Worm (Caenorhabditis elegans) whole organism, L2 larva: ENCODE results near the gene C01G5.7.

Source experiments
- C34F6.9 ChIP-seq: fragments of 150-350 bp; optimal IDR thresholded peaks from 2 replicates; lab custom pipeline; 2014; ENCODE audit warnings: missing biosample characterization, missing genetic modification characterization
- F13H6.1 ChIP-seq: sonication (generic microtip); optimal IDR thresholded peaks from 2 replicates; lab custom pipeline; 2016; ENCODE audit warnings: missing genetic modification characterization, missing compliant biosample characterization
- R02D3.7 ChIP-seq: fragments of 150-350 bp; optimal IDR thresholded peaks from 2 replicates; lab custom pipeline; 2014; ENCODE audit warnings: missing biosample characterization, missing genetic modification characterization
- Y55F3AM.14 ChIP-seq: fragments of 200-800 bp; sonication (Bioruptor generic); optimal IDR thresholded peaks from 2 replicates; lab custom pipeline; 2018; ENCODE audit warnings: mild to moderate bottlenecking, missing genetic modification characterization, missing compliant biosample characterization
- ZK546.5 ChIP-seq: sonication (generic microtip); optimal IDR thresholded peaks from 2 replicates; lab custom pipeline; 2017; ENCODE audit warnings: missing biosample characterization, missing genetic modification characterization
- aly-2 ChIP-seq: fragments of 150-350 bp; optimal IDR thresholded peaks from 2 replicates; lab custom pipeline; 2014; ENCODE audit warnings: missing biosample characterization, missing genetic modification characterization
- ama-1 ChIP-seq: fragments of 150-350 bp; optimal IDR thresholded peaks from 2 replicates; lab custom pipeline; 2018; ENCODE audit warnings: inconsistent platforms
- blmp-1 ChIP-seq: sonication (generic microtip); optimal IDR thresholded peaks from 2 replicates; lab custom pipeline; 2017; ENCODE audit warnings: missing genetic modification characterization, mild to moderate bottlenecking, missing compliant biosample characterization, antibody characterized with exemption, moderate library complexity; ENCODE audit not compliant: insufficient read depth
- ceh-82 ChIP-seq: fragments of 150-350 bp; optimal IDR thresholded peaks from 2 replicates; lab custom pipeline; 2014; ENCODE audit warnings: missing biosample characterization, missing genetic modification characterization
- crh-2 ChIP-seq: sonication (generic microtip); optimal IDR thresholded peaks from 2 replicates; lab custom pipeline; 2017; ENCODE audit warnings: missing biosample characterization, missing genetic modification characterization
- dmd-4 ChIP-seq: sonication (generic microtip); optimal IDR thresholded peaks from 2 replicates; lab custom pipeline; 2017; ENCODE audit warnings: missing biosample characterization, missing genetic modification characterization
- elt-1 ChIP-seq: fragments of 150-350 bp; optimal IDR thresholded peaks from 2 replicates; lab custom pipeline; 2014; ENCODE audit warnings: missing biosample characterization, missing genetic modification characterization
- elt-3 ChIP-seq: sonication (generic microtip); optimal IDR thresholded peaks from 2 replicates; lab custom pipeline; 2017; ENCODE audit warnings: missing biosample characterization, missing genetic modification characterization
- fos-1 ChIP-seq: fragments of 150-350 bp; optimal IDR thresholded peaks from 2 replicates; lab custom pipeline; 2014; ENCODE audit warnings: missing biosample characterization, missing genetic modification characterization
- gmeb-1 ChIP-seq: fragments of 150-350 bp; optimal IDR thresholded peaks from 2 replicates; lab custom pipeline; 2014; ENCODE audit warnings: missing biosample characterization, missing genetic modification characterization
- lin-13 ChIP-seq: fragments of 150-350 bp; optimal IDR thresholded peaks from 2 replicates; lab custom pipeline; 2014; ENCODE audit warnings: missing biosample characterization, missing genetic modification reagents, missing genetic modification characterization
- lsy-2 ChIP-seq, 2 experiments: fragments of 150-350 bp in 1 of 2; sonication (generic microtip) in 1 of 2; optimal IDR thresholded peaks; 2 replicates each; lab custom pipeline; 2014 to 2017; ENCODE audit warnings: missing biosample characterization in 2 of 2, missing genetic modification characterization in 2 of 2
- mbf-1 ChIP-seq: sonication (generic microtip); optimal IDR thresholded peaks from 2 replicates; lab custom pipeline; 2017; ENCODE audit warnings: missing biosample characterization, missing genetic modification characterization
- mdl-1 ChIP-seq, 2 experiments: fragments of 150-350 bp in 1 of 2; sonication (generic microtip) in 1 of 2; optimal IDR thresholded peaks; 2 replicates each; lab custom pipeline; 2017; ENCODE audit warnings: missing biosample characterization in 2 of 2, missing genetic modification characterization in 2 of 2
- nhr-10 ChIP-seq: sonication (generic microtip); optimal IDR thresholded peaks from 2 replicates; lab custom pipeline; 2017; ENCODE audit warnings: missing biosample characterization, missing genetic modification characterization
- nhr-129 ChIP-seq: fragments of 150-350 bp; optimal IDR thresholded peaks from 2 replicates; lab custom pipeline; 2014; ENCODE audit warnings: missing biosample characterization, missing genetic modification characterization
- nhr-21 ChIP-seq: fragments of 150-350 bp; optimal IDR thresholded peaks from 2 replicates; lab custom pipeline; 2014; ENCODE audit warnings: missing biosample characterization, missing genetic modification characterization
- nhr-23 ChIP-seq: fragments of 150-350 bp; optimal IDR thresholded peaks from 2 replicates; lab custom pipeline; 2014; ENCODE audit warnings: missing biosample characterization, missing genetic modification reagents, missing genetic modification characterization
- nhr-25 ChIP-seq: fragments of 150-350 bp; sonication (generic microtip); optimal IDR thresholded peaks from 3 replicates; lab custom pipeline; 2014; ENCODE audit warnings: missing biosample characterization, missing genetic modification characterization
- nhr-77 ChIP-seq: fragments of 150-350 bp; optimal IDR thresholded peaks from 2 replicates; lab custom pipeline; 2014; ENCODE audit warnings: missing biosample characterization, missing genetic modification characterization
- peb-1 ChIP-seq: fragments of 150-350 bp; optimal IDR thresholded peaks from 2 replicates; lab custom pipeline; 2014; ENCODE audit warnings: missing biosample characterization, missing genetic modification characterization
- sem-4 ChIP-seq: fragments of 150-350 bp; optimal IDR thresholded peaks from 2 replicates; lab custom pipeline; 2014; ENCODE audit warnings: missing biosample characterization, missing genetic modification reagents, missing genetic modification characterization
- skn-1 ChIP-seq: sonication (generic microtip); optimal IDR thresholded peaks from 2 replicates; lab custom pipeline; 2017; ENCODE audit warnings: missing biosample characterization, missing genetic modification characterization
- sma-3 ChIP-seq: sonication (generic microtip); optimal IDR thresholded peaks from 2 replicates; lab custom pipeline; 2016; ENCODE audit warnings: missing genetic modification reagents, missing genetic modification characterization, missing compliant biosample characterization
- sma-9 ChIP-seq, 2 experiments: fragments of 150-350 bp in 1 of 2; sonication (generic microtip) in 1 of 2; optimal IDR thresholded peaks; 2 replicates each; lab custom pipeline; 2014 to 2016; ENCODE audit warnings: missing genetic modification characterization in 2 of 2, mild to moderate bottlenecking in 1 of 2, missing biosample characterization in 1 of 2, missing compliant biosample characterization in 1 of 2, missing genetic modification reagents in 1 of 2, moderate library complexity in 1 of 2
- snpc-4 ChIP-seq: fragments of 150-350 bp; optimal IDR thresholded peaks from 2 replicates; lab custom pipeline; 2014; ENCODE audit warnings: missing biosample characterization, missing genetic modification characterization
- unc-39 ChIP-seq: fragments of 150-350 bp; optimal IDR thresholded peaks from 2 replicates; lab custom pipeline; 2014; ENCODE audit warnings: missing biosample characterization, missing genetic modification characterization
- unc-55 ChIP-seq: fragments of 150-350 bp; sonication (generic microtip); optimal IDR thresholded peaks from 3 replicates; lab custom pipeline; 2014; ENCODE audit warnings: missing biosample characterization, missing genetic modification reagents, missing genetic modification characterization
- unc-62 ChIP-seq: fragments of 150-350 bp; optimal IDR thresholded peaks from 2 replicates; lab custom pipeline; 2014; ENCODE audit warnings: missing biosample characterization, missing genetic modification reagents, missing genetic modification characterization
- ztf-1 ChIP-seq: fragments of 200-800 bp; sonication (Bioruptor generic); conservative IDR thresholded peaks from 2 replicates; pipeline ENCODE4 v1.3.6; 2022; ENCODE audit warnings: missing genetic modification characterization, missing compliant biosample characterization
- ztf-11 ChIP-seq: sonication (generic microtip); optimal IDR thresholded peaks from 2 replicates; lab custom pipeline; 2017; ENCODE audit warnings: missing biosample characterization, missing genetic modification characterization
- ztf-4 ChIP-seq: fragments of 150-350 bp; optimal IDR thresholded peaks from 2 replicates; lab custom pipeline; 2014; ENCODE audit warnings: missing biosample characterization, missing genetic modification characterization

The C01G5.7 gene

DNA sequence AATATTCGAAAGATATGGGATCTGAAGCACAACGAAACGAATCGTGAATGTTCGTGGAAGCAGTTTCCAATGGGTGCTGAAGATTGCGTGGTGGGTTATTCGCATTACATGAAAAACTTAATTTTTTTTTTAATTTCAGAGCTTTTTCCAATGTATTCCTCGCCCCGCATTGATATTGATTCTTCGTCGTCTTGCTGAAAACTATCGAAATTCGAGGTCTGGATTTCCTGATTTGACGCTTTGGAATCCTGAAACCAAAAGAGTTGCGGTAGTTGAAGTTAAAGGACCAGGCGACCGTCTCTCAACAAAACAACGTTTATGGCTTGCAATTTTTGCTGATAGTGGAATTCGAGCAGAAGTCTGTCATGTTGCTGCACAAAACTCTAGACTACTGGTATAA is 34.1 kb downstream of the C01G5.7 start:
- TF ChIP-seq ztf-11 (no peak), ama-1 (lab: Kevin White, UChicago) (no peak), lin-13 (no peak), lsy-2 (tag; optimal IDR thresholded peaks at IDR 0.05; lab: Kevin White, UChicago) (no peak), Y55F3AM.14 (no peak), peb-1 (tag; lab: Kevin White, UChicago) (no peak), mbf-1 (tag; lab: Kevin White, UChicago) (no peak), sma-9 (GFP tag; optimal IDR thresholded peaks at IDR 0.05; lab: Kevin White, UChicago) (no peak), sma-9 (tag; optimal IDR thresholded peaks at IDR 0.05; lab: Kevin White, UChicago) (no peak), gmeb-1 (tag; lab: Kevin White, UChicago) (no peak), R02D3.7 (tag; lab: Kevin White, UChicago) (no peak), aly-2 (no peak), nhr-21 (tag; lab: Kevin White, UChicago) (no peak), fos-1 (no peak), unc-62 (GFP tag; lab: Kevin White, UChicago) (no peak), ZK546.5 (tag; lab: Kevin White, UChicago) (no peak), ztf-4 (tag; lab: Kevin White, UChicago) (no peak)

DNA sequence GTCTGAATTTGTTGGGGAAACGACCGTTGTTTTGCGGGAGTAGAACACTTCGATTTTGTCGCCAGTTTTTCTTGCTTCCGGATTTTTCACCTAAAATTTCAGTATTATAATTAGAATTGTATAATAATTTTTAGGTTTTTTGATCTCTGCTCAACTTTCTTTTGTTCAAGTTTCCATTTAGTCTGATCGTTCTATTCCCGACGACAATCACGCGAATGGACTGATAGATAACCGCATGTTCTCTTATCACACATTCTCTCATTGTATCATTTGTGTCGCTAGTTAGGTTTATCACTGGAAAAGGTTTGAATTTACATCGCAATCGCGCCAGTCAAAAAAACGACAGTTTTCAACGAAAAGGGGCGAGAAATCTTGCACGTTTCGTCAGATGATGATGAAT is 36.9 kb downstream of the C01G5.7 start:
- TF ChIP-seq nhr-25 (no peak), fos-1 (peak; percentile 97), nhr-10 (no peak), nhr-21 (tag; lab: Kevin White, UChicago) (peak; percentile 15), lsy-2 (tag; optimal IDR thresholded peaks at IDR 0.05; lab: Kevin White, UChicago) (peak in 1 of 2 experiments; percentile 17), sma-3 (GFP tag; lab: Kevin White, UChicago) (peak; percentile 26), unc-55 (GFP tag; lab: Kevin White, UChicago) (no peak), ztf-1 (GFP tag; lab: Robert Waterston, UW) (no peak), sma-9 (GFP tag; optimal IDR thresholded peaks at IDR 0.05; lab: Kevin White, UChicago) (peak; percentile 83), sma-9 (tag; optimal IDR thresholded peaks at IDR 0.05; lab: Kevin White, UChicago) (no peak), dmd-4 (tag; lab: Kevin White, UChicago) (no peak), nhr-77 (no peak), ceh-82 (tag; lab: Kevin White, UChicago) (no peak), crh-2 (peak; percentile 47), skn-1 (no peak), R02D3.7 (tag; lab: Kevin White, UChicago) (no peak), mbf-1 (tag; lab: Kevin White, UChicago) (no peak), nhr-129 (tag; lab: Kevin White, UChicago) (peak; percentile 7), nhr-23 (tag; lab: Kevin White, UChicago) (no peak), gmeb-1 (tag; lab: Kevin White, UChicago) (peak; percentile 23), elt-1 (tag; lab: Kevin White, UChicago) (no peak), elt-3 (tag; lab: Kevin White, UChicago) (no peak), lin-13 (no peak), F13H6.1 (tag; lab: Kevin White, UChicago) (no peak), ztf-11 (no peak), C34F6.9 (tag; lab: Kevin White, UChicago) (no peak)

DNA sequence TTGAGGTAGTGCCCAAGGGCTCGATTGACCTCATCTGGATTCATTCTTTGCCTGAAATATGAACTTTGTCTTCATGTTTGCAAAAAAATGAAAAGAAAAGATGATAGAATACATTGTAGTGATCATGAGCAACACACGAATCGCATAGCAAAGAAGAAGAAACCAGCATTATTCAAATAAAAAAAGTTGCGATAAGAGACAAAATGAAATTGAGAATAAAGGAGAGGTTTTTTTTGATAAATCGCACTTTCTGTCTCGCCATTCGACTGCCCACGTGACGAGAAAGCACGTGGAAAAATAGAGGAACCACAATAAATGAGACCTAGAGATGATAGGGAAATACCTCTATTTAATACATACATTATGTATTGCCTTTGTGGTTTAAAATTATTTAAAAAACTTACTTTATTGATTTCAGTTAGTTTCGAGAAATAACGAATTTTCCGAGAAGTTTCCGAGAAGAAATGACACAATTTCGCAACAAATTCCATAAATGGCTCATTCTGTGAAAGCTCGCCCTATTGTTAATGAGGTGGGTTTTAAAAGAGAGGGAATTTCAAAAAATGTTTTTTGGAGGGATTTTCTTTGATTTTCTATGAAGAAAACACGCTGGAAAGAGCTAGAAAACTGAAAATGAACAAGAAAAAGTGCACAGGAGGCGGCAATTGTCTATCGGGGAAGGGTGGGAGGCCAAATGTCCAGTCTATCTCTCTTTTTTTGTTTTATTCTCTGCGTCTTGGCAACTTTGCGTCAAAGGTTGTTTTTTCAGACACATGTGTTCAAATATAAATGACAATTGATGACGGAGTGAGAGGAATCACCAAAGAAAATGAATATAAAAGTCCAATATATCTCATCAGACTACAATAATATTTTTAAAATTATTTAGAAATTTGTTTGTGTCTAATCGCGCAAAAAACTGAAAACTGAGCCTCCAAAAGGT is 37.7 kb downstream of the C01G5.7 start, which contains the start of gene paqr-1:
TSS of gene paqr-1 (minus strand) at position 51 of the 943 bp plus-strand sequence.
- TF ChIP-seq snpc-4 (tag; lab: Kevin White, UChicago) (no peak), sma-9 (GFP tag; optimal IDR thresholded peaks at IDR 0.05; lab: Kevin White, UChicago) (peak; percentile 88), sma-9 (tag; optimal IDR thresholded peaks at IDR 0.05; lab: Kevin White, UChicago) (no peak), elt-1 (tag; lab: Kevin White, UChicago) (no peak), fos-1 (peak; percentile 14), lsy-2 (tag; optimal IDR thresholded peaks at IDR 0.05; lab: Kevin White, UChicago) (peak in 1 of 2 experiments; percentile 51), blmp-1 (tag; lab: Kevin White, UChicago) (peak; percentile 64), crh-2 (peak; percentile 14), unc-55 (GFP tag; lab: Kevin White, UChicago) (peak; percentile 84), unc-39 (tag; lab: Kevin White, UChicago) (no peak), sem-4 (tag; lab: Kevin White, UChicago) (no peak), nhr-129 (tag; lab: Kevin White, UChicago) (peak; percentile 31), C34F6.9 (tag; lab: Kevin White, UChicago) (peak; percentile 53), mdl-1 (tag; optimal IDR thresholded peaks at IDR 0.05; lab: Kevin White, UChicago) (peak in 1 of 2 experiments; percentile 40), gmeb-1 (tag; lab: Kevin White, UChicago) (peak; percentile 36)
